Worm (Caenorhabditis elegans): ENCODE results near the gene thk-1.

ce11 chrIV:10235279-10235829 is 46.0 kb downstream of the thk-1 start, which contains the start of gene ech-9:
- TF ChIP-seq egl-27 (tag; optimal IDR thresholded peaks at IDR 0.05) (no peak), lin-39 (tag; optimal IDR thresholded peaks at IDR 0.05) (no peak), elt-3 (tag; optimal IDR thresholded peaks at IDR 0.05) (no peak), fkh-10 (GFP tag; optimal IDR thresholded peaks at IDR 0.05) (no peak), pha-4 (tag; optimal IDR thresholded peaks at IDR 0.05) (no peak), unc-39 (tag; optimal IDR thresholded peaks at IDR 0.05) (no peak), ztf-11 (tag; optimal IDR thresholded peaks at IDR 0.05) (no peak), nhr-77 (tag; optimal IDR thresholded peaks at IDR 0.05) (no peak), sea-2 (GFP tag; optimal IDR thresholded peaks at IDR 0.05) (no peak), nhr-28 (tag; optimal IDR thresholded peaks at IDR 0.05) (no peak)

Measured in whole organism, L3 larva.